Worm (Caenorhabditis elegans) whole organism, L4 larva: ENCODE data around the gene C18D11.7.

Source experiments
- F37D6.2 ChIP-seq: sonication (generic microtip); optimal IDR thresholded peaks from 2 replicates; lab custom pipeline; 2016; ENCODE audit warnings: mild to moderate bottlenecking, missing genetic modification characterization, missing compliant biosample characterization
- F44E2.7 ChIP-seq: fragments of 200-800 bp; sonication (Bioruptor generic); IDR thresholded peaks from 2 replicates; pipeline ENCODE4 v2.1.2; 2022; ENCODE audit warnings: missing genetic modification characterization, missing compliant biosample characterization
- ama-1 ChIP-seq: fragments of 150-350 bp; optimal IDR thresholded peaks from 2 replicates; lab custom pipeline; 2014; ENCODE audit warnings: inconsistent platforms, mixed read lengths
- ces-1 ChIP-seq: fragments of 150-350 bp; sonication (generic microtip); optimal IDR thresholded peaks from 4 replicates; lab custom pipeline; 2014; ENCODE audit warnings: missing biosample characterization, missing genetic modification reagents, missing genetic modification characterization
- dpl-1 ChIP-seq: fragments of 150-350 bp; optimal IDR thresholded peaks from 2 replicates; lab custom pipeline; 2014; ENCODE audit warnings: missing biosample characterization, missing genetic modification reagents, missing genetic modification characterization
- hmg-1.1 ChIP-seq: fragments of 200-800 bp; sonication (Bioruptor generic); IDR thresholded peaks from 2 replicates; pipeline ENCODE4 v1.3.6; 2022; ENCODE audit warnings: missing genetic modification reagents, missing genetic modification characterization, missing compliant biosample characterization
- lin-1 ChIP-seq: fragments of 200-800 bp; sonication (Bioruptor generic); IDR thresholded peaks from 2 replicates; pipeline ENCODE4 v1.3.6; 2022; ENCODE audit warnings: missing genetic modification reagents, missing genetic modification characterization, missing compliant biosample characterization
- lin-39 ChIP-seq: fragments of 150-350 bp; optimal IDR thresholded peaks from 2 replicates; lab custom pipeline; 2014; ENCODE audit warnings: missing biosample characterization, missing genetic modification reagents, missing genetic modification characterization
- pqm-1 ChIP-seq: sonication (generic microtip); optimal IDR thresholded peaks from 2 replicates; lab custom pipeline; 2017; ENCODE audit warnings: missing biosample characterization, missing genetic modification characterization
- snpc-4 ChIP-seq: fragments of 150-350 bp; optimal IDR thresholded peaks from 2 replicates; lab custom pipeline; 2014; ENCODE audit warnings: missing biosample characterization, missing genetic modification characterization
- unc-62 ChIP-seq, 3 experiments: fragments of 150-350 bp in 1 of 3; sonication (generic microtip); optimal IDR thresholded peaks in 2 of 3; peaks in 1 of 3; 1 replicate in 1 of 3; 2 replicates in 2 of 3; lab custom pipeline; 2014 to 2017; ENCODE audit warnings: missing biosample characterization in 3 of 3, missing genetic modification characterization in 3 of 3, missing genetic modification reagents in 3 of 3, missing genotype in 1 of 3

DNA sequence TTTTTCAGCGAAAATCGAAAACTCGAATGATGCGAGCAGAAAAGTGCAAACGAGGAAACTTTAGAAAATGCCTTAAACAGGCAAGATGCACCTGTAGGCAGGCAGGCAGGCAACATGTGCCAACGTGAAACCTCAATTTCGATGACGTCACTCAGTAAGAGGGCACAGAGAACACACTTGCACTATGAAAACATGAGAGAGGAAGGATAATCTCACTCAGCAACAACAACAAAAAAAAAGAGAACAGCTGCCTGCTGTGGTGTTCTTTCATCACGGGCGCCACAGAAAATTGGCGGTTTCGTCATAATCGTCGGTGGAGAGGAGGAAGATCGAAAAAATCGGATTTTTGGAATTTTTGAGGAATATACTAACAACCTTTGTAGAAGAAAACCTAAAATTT is 27.6 kb upstream of the C18D11.7 start:
- TF ChIP-seq pqm-1 (tag; lab: Kevin White, UChicago) (no peak), unc-62 (GFP tag; optimal IDR thresholded peaks at IDR 0.05 in 1 of 2; lab: Kevin White, UChicago) (no peak), unc-62 (tag; optimal IDR thresholded peaks at IDR 0.05; lab: Kevin White, UChicago) (no peak), lin-39 (no peak), lin-1 (GFP tag; lab: Robert Waterston, UW) (no peak), F37D6.2 (tag; lab: Kevin White, UChicago) (no peak), F44E2.7 (GFP tag; lab: Robert Waterston, UW) (no peak), snpc-4 (tag; lab: Kevin White, UChicago) (no peak), hmg-1.1 (GFP tag; lab: Robert Waterston, UW) (no peak), ama-1 (lab: Kevin White, UChicago) (no peak), ces-1 (no peak), dpl-1 (GFP tag; lab: Kevin White, UChicago) (no peak)
